Worm (Caenorhabditis elegans): ENCODE measurements around the gene ddx-17.
"Not testable (repeated sequence)": the region's sequence is repeated elsewhere in the genome, so short reads cannot be mapped to it uniquely, and the experiment has no call there.

ddx-17 gene

DNA sequence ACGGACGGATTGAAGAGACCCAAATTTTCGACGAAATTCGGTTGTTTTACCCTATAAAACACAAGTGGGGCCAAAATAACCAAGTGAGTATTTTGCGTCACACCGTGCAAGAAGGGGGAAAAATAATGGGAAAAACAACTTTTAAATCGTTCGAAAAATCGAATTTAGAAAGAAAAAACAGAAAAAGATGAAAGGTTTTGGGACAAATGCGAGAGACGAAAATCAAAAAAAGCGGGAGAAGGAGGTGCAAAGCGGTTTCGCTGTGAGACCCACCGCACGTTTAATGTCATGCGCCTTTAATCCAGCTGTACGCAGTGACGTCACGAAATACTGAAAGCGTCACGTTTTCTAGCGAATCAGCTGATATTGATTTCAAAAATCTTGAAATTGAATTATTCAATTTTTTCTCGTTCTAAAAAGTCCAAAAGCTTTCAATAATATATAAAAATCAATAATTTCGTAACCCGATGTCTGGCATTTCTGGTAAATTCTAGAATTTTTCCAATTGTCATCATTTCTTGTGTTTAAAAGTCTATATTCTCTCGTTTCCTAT, at the start of gene ddx-17, which contains the start of gene aip-1:
Gene ddx-17, minus strand, starts transcription at position 51 of the 553 bp plus-strand sequence.
Gene aip-1, plus strand, starts transcription at position 332 of the 553 bp plus-strand sequence.
- TF ChIP-seq unc-62 (GFP tag; optimal IDR thresholded peaks at IDR 0.05) (no peak), mep-1 (tag; optimal IDR thresholded peaks at IDR 0.05) (peak; percentile 70), snpc-4 (tag; optimal IDR thresholded peaks at IDR 0.05) (no peak), lsy-2 (tag; optimal IDR thresholded peaks at IDR 0.05) (peak; percentile 50), ces-1 (GFP tag; optimal IDR thresholded peaks at IDR 0.05) (peak; percentile 53), pha-4 (tag; optimal IDR thresholded peaks at IDR 0.05) (peak; percentile 24), mab-5 (tag; optimal IDR thresholded peaks at IDR 0.05) (no peak), blmp-1 (tag; optimal IDR thresholded peaks at IDR 0.05) (no peak), bed-3 (GFP tag; optimal IDR thresholded peaks at IDR 0.05) (no peak), ham-2 (GFP tag; optimal IDR thresholded peaks at IDR 0.05) (no peak), unc-39 (tag; optimal IDR thresholded peaks at IDR 0.05) (no peak), sem-2 (GFP tag; optimal IDR thresholded peaks at IDR 0.05) (no peak), drap-1 (GFP tag; optimal IDR thresholded peaks at IDR 0.05) (no peak), unc-120 (tag; optimal IDR thresholded peaks at IDR 0.05; ENCODE audit: poor library complexity, severe bottlenecking) (no peak), cnd-1 (tag; optimal IDR thresholded peaks at IDR 0.05) (no peak), M03D4.4 (tag; optimal IDR thresholded peaks at IDR 0.05) (no peak), mls-2 (tag; optimal IDR thresholded peaks at IDR 0.05) (no peak), nhr-76 (tag; optimal IDR thresholded peaks at IDR 0.05) (no peak), ztf-11 (tag; optimal IDR thresholded peaks at IDR 0.05) (no peak), zip-8 (tag; optimal IDR thresholded peaks at IDR 0.05) (no peak), ceh-39 (tag; optimal IDR thresholded peaks at IDR 0.05) (peak; percentile 40), ceh-83 (GFP tag; optimal IDR thresholded peaks at IDR 0.05) (no peak), nhr-237 (tag; optimal IDR thresholded peaks at IDR 0.05) (peak; percentile 42), lin-13 (tag; optimal IDR thresholded peaks at IDR 0.05) (peak; percentile 59)

ce11 chrV:14057540-14057939, 45.7 kb upstream of the ddx-17 start, which contains the start of gene F58D12.3:
TSS of gene F58D12.3 (plus strand) at chrV:14057840.
- TF ChIP-seq unc-120 (tag; optimal IDR thresholded peaks at IDR 0.05; ENCODE audit: poor library complexity, severe bottlenecking) (no peak), bed-3 (GFP tag; optimal IDR thresholded peaks at IDR 0.05) (no peak), nhr-12 (tag; optimal IDR thresholded peaks at IDR 0.05) (no peak), nhr-237 (tag; optimal IDR thresholded peaks at IDR 0.05) (no peak), ces-1 (GFP tag; optimal IDR thresholded peaks at IDR 0.05) (no peak), nhr-28 (tag; optimal IDR thresholded peaks at IDR 0.05) (no peak), ceh-39 (tag; optimal IDR thresholded peaks at IDR 0.05) (no peak), unc-62 (GFP tag; optimal IDR thresholded peaks at IDR 0.05) (no peak), tbx-8 (GFP tag; optimal IDR thresholded peaks at IDR 0.05) (no peak), drap-1 (GFP tag; optimal IDR thresholded peaks at IDR 0.05) (no peak), unc-39 (tag; optimal IDR thresholded peaks at IDR 0.05) (no peak), sptf-1 (tag; optimal IDR thresholded peaks at IDR 0.05) (no peak), nhr-2 (tag; optimal IDR thresholded peaks at IDR 0.05) (no peak), M03D4.4 (tag; optimal IDR thresholded peaks at IDR 0.05) (no peak), lsy-2 (tag; optimal IDR thresholded peaks at IDR 0.05) (no peak), hlh-1 (tag; optimal IDR thresholded peaks at IDR 0.05) (no peak), sem-2 (GFP tag; optimal IDR thresholded peaks at IDR 0.05) (no peak)

DNA sequence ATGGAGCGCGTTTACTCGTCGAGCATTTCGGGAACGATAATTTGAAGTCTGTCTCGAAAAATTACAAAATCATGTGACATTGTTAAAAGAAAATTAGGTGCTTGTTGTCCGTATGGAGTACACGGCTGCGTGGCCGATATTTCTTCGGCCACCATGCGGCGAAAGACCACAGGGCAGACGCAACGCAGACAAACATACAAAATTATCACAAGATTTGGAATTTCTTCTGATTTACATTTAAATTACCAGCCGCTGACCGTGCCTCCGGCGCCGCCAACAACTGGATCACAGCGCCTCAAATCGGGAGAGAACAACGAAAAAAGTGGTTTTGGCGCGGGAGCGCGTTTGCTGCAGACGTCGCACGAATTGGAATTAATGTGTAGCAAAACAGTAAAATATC, 43.2 kb upstream of the ddx-17 start:
- TF ChIP-seq ces-1 (GFP tag; optimal IDR thresholded peaks at IDR 0.05): peak; percentile 65
- peak; percentile 34 for TF ChIP-seq lin-13 (tag; optimal IDR thresholded peaks at IDR 0.05)
- TF ChIP-seq nhr-237 (tag; optimal IDR thresholded peaks at IDR 0.05): peak; percentile 38
- TF ChIP-seq pha-4 (tag; optimal IDR thresholded peaks at IDR 0.05): peak; percentile 51
- TF ChIP-seq unc-120 (tag; optimal IDR thresholded peaks at IDR 0.05; ENCODE audit: poor library complexity, severe bottlenecking): peak; percentile 11
- peak; percentile 49 for TF ChIP-seq sptf-1 (tag; optimal IDR thresholded peaks at IDR 0.05)
- peak; percentile 26 for TF ChIP-seq lsy-2 (tag; optimal IDR thresholded peaks at IDR 0.05)
- TF ChIP-seq cnd-1 (tag; optimal IDR thresholded peaks at IDR 0.05): peak; percentile 25

ce11 chrV:14049274-14049673, 37.4 kb upstream of the ddx-17 start, which contains the start of gene F58D12.1:
TSS of gene F58D12.1 (plus strand) at chrV:14049574.
- not testable (repeated sequence) for TF ChIP-seq nhr-28, lsy-2, hlh-1 (tag; optimal IDR thresholded peaks at IDR 0.05)
